Worm (Caenorhabditis elegans) whole organism, L1 larva: Measurements from ENCODE around the gene Y50D7A.8.
A peak's percentile ranks its signal among the peaks of the same experiment; 100 is the strongest.

Experiments used
- C04F5.9 ChIP-seq: sonication (generic microtip); optimal IDR thresholded peaks from 2 replicates; lab custom pipeline; 2016; ENCODE audit warnings: missing genetic modification characterization, missing compliant biosample characterization
- C16A3.4 ChIP-seq: fragments of 150-350 bp; optimal IDR thresholded peaks from 2 replicates; lab custom pipeline; 2014; ENCODE audit warnings: missing biosample characterization, missing genetic modification characterization
- C34B4.2 ChIP-seq: sonication (generic microtip); optimal IDR thresholded peaks from 2 replicates; lab custom pipeline; 2017; ENCODE audit warnings: mild to moderate bottlenecking, missing genetic modification characterization, missing compliant biosample characterization
- F16B12.6 ChIP-seq: fragments of 150-350 bp; optimal IDR thresholded peaks from 2 replicates; lab custom pipeline; 2014; ENCODE audit warnings: missing biosample characterization, missing genetic modification characterization
- aha-1 ChIP-seq: fragments of 150-350 bp; optimal IDR thresholded peaks from 2 replicates; lab custom pipeline; 2014; ENCODE audit warnings: missing biosample characterization, missing genetic modification characterization
- alr-1 ChIP-seq: fragments of 200-800 bp; sonication (Bioruptor generic); optimal IDR thresholded peaks from 2 replicates; lab custom pipeline; 2018; ENCODE audit warnings: borderline replicate concordance, mild to moderate bottlenecking, missing genetic modification characterization, missing compliant biosample characterization
- aly-2 ChIP-seq: fragments of 150-350 bp; optimal IDR thresholded peaks from 2 replicates; lab custom pipeline; 2014; ENCODE audit warnings: missing biosample characterization, missing genetic modification characterization
- ama-1 ChIP-seq: fragments of 150-350 bp; optimal IDR thresholded peaks from 2 replicates; lab custom pipeline; 2014
- blmp-1 ChIP-seq: fragments of 150-350 bp; optimal IDR thresholded peaks from 2 replicates; lab custom pipeline; 2014; ENCODE audit warnings: missing biosample characterization, missing genetic modification characterization
- ceh-63 ChIP-seq: fragments of 200-800 bp; sonication (Bioruptor generic); optimal IDR thresholded peaks from 2 replicates; lab custom pipeline; 2018; ENCODE audit warnings: mild to moderate bottlenecking, missing genetic modification characterization, missing compliant biosample characterization
- ceh-82 ChIP-seq, 3 experiments: fragments of 150-350 bp in 1 of 3; sonication (generic microtip) in 2 of 3; optimal IDR thresholded peaks; 2 replicates each; lab custom pipeline; 2014 to 2017; ENCODE audit warnings: missing biosample characterization in 3 of 3, missing genetic modification characterization in 3 of 3
- ceh-90 ChIP-seq: sonication (generic microtip); optimal IDR thresholded peaks from 2 replicates; lab custom pipeline; 2016; ENCODE audit warnings: missing genetic modification characterization, missing compliant biosample characterization
- dpl-1 ChIP-seq, 3 experiments: fragments of 150-350 bp in 2 of 3; sonication (generic microtip) in 1 of 3; optimal IDR thresholded peaks; 2 replicates each; lab custom pipeline; 2014 to 2017; ENCODE audit warnings: missing biosample characterization in 3 of 3, missing genetic modification characterization in 3 of 3, missing genetic modification reagents in 3 of 3
- efl-1 ChIP-seq, 4 experiments: fragments of 150-350 bp; optimal IDR thresholded peaks in 3 of 4; peaks in 1 of 4; 1 replicate in 1 of 4; 2 replicates in 3 of 4; lab custom pipeline; 2014; ENCODE audit warnings: missing biosample characterization in 2 of 4, missing genetic modification characterization in 2 of 4, missing genetic modification reagents in 2 of 4
- egl-13 ChIP-seq: sonication (generic microtip); optimal IDR thresholded peaks from 2 replicates; lab custom pipeline; 2016; ENCODE audit warnings: missing genotype, missing genetic modification reagents, missing genetic modification characterization, missing compliant biosample characterization
- ets-5 ChIP-seq: fragments of 200-800 bp; sonication (Bioruptor generic); IDR thresholded peaks from 2 replicates; pipeline ENCODE4 v1.3.6; 2022; ENCODE audit warnings: missing genetic modification characterization, missing compliant biosample characterization
- fkh-4 ChIP-seq: sonication (generic microtip); optimal IDR thresholded peaks from 2 replicates; lab custom pipeline; 2016; ENCODE audit warnings: missing compliant biosample characterization, missing genetic modification characterization, borderline replicate concordance
- fkh-8 ChIP-seq: sonication (generic microtip); optimal IDR thresholded peaks from 2 replicates; lab custom pipeline; 2016; ENCODE audit warnings: mild to moderate bottlenecking, missing genetic modification characterization, missing compliant biosample characterization
- hpl-2 ChIP-seq: fragments of 150-350 bp; optimal IDR thresholded peaks from 2 replicates; lab custom pipeline; 2014; ENCODE audit warnings: missing biosample characterization, missing genetic modification reagents, missing genetic modification characterization
- irx-1 ChIP-seq: sonication (generic microtip); optimal IDR thresholded peaks from 2 replicates; lab custom pipeline; 2016; ENCODE audit warnings: missing genetic modification characterization, missing compliant biosample characterization
- isw-1 ChIP-seq: fragments of 200-800 bp; sonication (Bioruptor generic); IDR thresholded peaks from 2 replicates; pipeline ENCODE4 v1.3.6; 2022; ENCODE audit warnings: missing genetic modification characterization, missing compliant biosample characterization
- jun-1 ChIP-seq: fragments of 150-350 bp; optimal IDR thresholded peaks from 2 replicates; lab custom pipeline; 2014; ENCODE audit warnings: missing biosample characterization, missing genetic modification reagents, missing genetic modification characterization
- lin-13 ChIP-seq: fragments of 150-350 bp; optimal IDR thresholded peaks from 2 replicates; lab custom pipeline; 2014; ENCODE audit warnings: missing biosample characterization, missing genetic modification reagents, missing genetic modification characterization
- lin-14 ChIP-seq: fragments of 200-800 bp; sonication (Bioruptor generic); optimal IDR thresholded peaks from 2 replicates; lab custom pipeline; 2018; ENCODE audit warnings: mild to moderate bottlenecking, missing genetic modification characterization, moderate library complexity, missing compliant biosample characterization
- lin-35 ChIP-seq, 2 experiments: fragments of 150-350 bp; optimal IDR thresholded peaks; 2 replicates each; lab custom pipeline; 2014; ENCODE audit warnings: missing biosample characterization in 2 of 2, missing genetic modification characterization in 2 of 2, missing genetic modification reagents in 2 of 2
- lin-39 ChIP-seq: fragments of 150-350 bp; optimal IDR thresholded peaks from 2 replicates; lab custom pipeline; 2014; ENCODE audit warnings: missing biosample characterization, missing genetic modification reagents, missing genetic modification characterization
- lir-3 ChIP-seq: sonication (generic microtip); optimal IDR thresholded peaks from 2 replicates; lab custom pipeline; 2016; ENCODE audit warnings: mild to moderate bottlenecking, missing genetic modification characterization, moderate library complexity, missing compliant biosample characterization; ENCODE audit not compliant: poor library complexity
- lsy-2 ChIP-seq, 2 experiments: fragments of 150-350 bp; optimal IDR thresholded peaks; 2 replicates each; lab custom pipeline; 2014; ENCODE audit warnings: missing biosample characterization in 2 of 2, missing genetic modification characterization in 2 of 2
- mab-9 ChIP-seq: fragments of 200-800 bp; sonication (Bioruptor generic); IDR thresholded peaks from 2 replicates; pipeline ENCODE4 v1.3.6; 2022; ENCODE audit warnings: missing genetic modification reagents, missing genetic modification characterization, missing compliant biosample characterization
- mef-2 ChIP-seq: fragments of 150-350 bp; optimal IDR thresholded peaks from 2 replicates; lab custom pipeline; 2014; ENCODE audit warnings: missing biosample characterization, missing genetic modification characterization
- mep-1 ChIP-seq: fragments of 150-350 bp; optimal IDR thresholded peaks from 2 replicates; lab custom pipeline; 2014; ENCODE audit warnings: missing biosample characterization, missing genetic modification characterization
- nhr-11 ChIP-seq: fragments of 150-350 bp; optimal IDR thresholded peaks from 2 replicates; lab custom pipeline; 2014; ENCODE audit warnings: missing biosample characterization, missing genetic modification characterization
- nhr-20 ChIP-seq: sonication (generic microtip); optimal IDR thresholded peaks from 2 replicates; lab custom pipeline; 2016; ENCODE audit warnings: mild to moderate bottlenecking, missing genetic modification characterization, missing compliant biosample characterization
- nhr-47 ChIP-seq: sonication (generic microtip); optimal IDR thresholded peaks from 2 replicates; lab custom pipeline; 2016; ENCODE audit warnings: mild to moderate bottlenecking, missing genetic modification characterization, moderate library complexity, missing compliant biosample characterization
- nhr-71 ChIP-seq: sonication (generic microtip); optimal IDR thresholded peaks from 2 replicates; lab custom pipeline; 2016; ENCODE audit warnings: mild to moderate bottlenecking, missing genetic modification characterization, moderate library complexity, missing compliant biosample characterization
- nhr-84 ChIP-seq: sonication (generic microtip); optimal IDR thresholded peaks from 2 replicates; lab custom pipeline; 2017; ENCODE audit warnings: missing biosample characterization, missing genetic modification characterization
- nhr-85 ChIP-seq: sonication (generic microtip); peaks from one replicate; lab custom pipeline; 2016; ENCODE audit warnings: missing genetic modification characterization, inconsistent platforms, missing compliant biosample characterization
- nhr-90 ChIP-seq: sonication (generic microtip); optimal IDR thresholded peaks from 2 replicates; lab custom pipeline; 2016; ENCODE audit warnings: mild to moderate bottlenecking, missing genetic modification characterization, missing compliant biosample characterization; ENCODE audit not compliant: poor library complexity
- rnt-1 ChIP-seq: sonication (generic microtip); optimal IDR thresholded peaks from 2 replicates; lab custom pipeline; 2016; ENCODE audit warnings: mild to moderate bottlenecking, missing genetic modification characterization, moderate library complexity, missing compliant biosample characterization
- snu-23 ChIP-seq: sonication (generic microtip); optimal IDR thresholded peaks from 2 replicates; lab custom pipeline; 2016; ENCODE audit warnings: missing genetic modification characterization, missing compliant biosample characterization
- sptf-1 ChIP-seq: fragments of 150-350 bp; optimal IDR thresholded peaks from 2 replicates; lab custom pipeline; 2014; ENCODE audit warnings: missing biosample characterization, missing genetic modification characterization
- unc-130 ChIP-seq: fragments of 150-350 bp; optimal IDR thresholded peaks from 2 replicates; lab custom pipeline; 2017; ENCODE audit warnings: missing biosample characterization, missing genetic modification characterization, inconsistent platforms
- vab-15 ChIP-seq: sonication (generic microtip); optimal IDR thresholded peaks from 2 replicates; lab custom pipeline; 2017; ENCODE audit warnings: missing genotype, mild to moderate bottlenecking, missing genetic modification characterization, missing compliant biosample characterization
- zip-4 ChIP-seq: fragments of 200-800 bp; sonication (Bioruptor generic); optimal IDR thresholded peaks from 2 replicates; lab custom pipeline; 2018; ENCODE audit warnings: mild to moderate bottlenecking, missing genetic modification characterization, moderate library complexity, missing compliant biosample characterization
- ztf-11 ChIP-seq, 2 experiments: sonication (generic microtip); optimal IDR thresholded peaks; 2 replicates each; lab custom pipeline; 2016 to 2017; ENCODE audit warnings: missing genetic modification characterization in 2 of 2, missing biosample characterization in 1 of 2, missing compliant biosample characterization in 1 of 2
- ztf-4 ChIP-seq: fragments of 150-350 bp; optimal IDR thresholded peaks from 2 replicates; lab custom pipeline; 2014; ENCODE audit warnings: missing biosample characterization, missing genetic modification characterization

Gene Y50D7A.8

ce11 chrIII:352992-353391 lies 10.0 kb upstream of the Y50D7A.8 start (continued):
- TF ChIP-seq C04F5.9 (tag; lab: Kevin White, UChicago) (no peak), irx-1 (tag; lab: Kevin White, UChicago) (no peak), sptf-1 (tag; lab: Kevin White, UChicago) (no peak), egl-13 (tag; lab: Kevin White, UChicago) (no peak)

ce11 chrIII:351860-352456 lies 8.9 kb upstream of the Y50D7A.8 start:
- TF ChIP-seq nhr-85 (peak; percentile 93), nhr-71 (tag; lab: Kevin White, UChicago) (peak; percentile 7), zip-4 (no peak), dpl-1 (GFP tag; optimal IDR thresholded peaks at IDR 0.05; lab: Kevin White, UChicago) (peak in 1 of 3 experiments; percentile 18), nhr-11 (tag; lab: Kevin White, UChicago) (no peak), sptf-1 (tag; lab: Kevin White, UChicago) (no peak), nhr-90 (tag; lab: Kevin White, UChicago) (peak; percentile 4), fkh-8 (peak; percentile 64), snu-23 (GFP tag; lab: Kevin White, UChicago) (peak; percentile 8), ceh-82 (tag; optimal IDR thresholded peaks at IDR 0.05; lab: Kevin White, UChicago) (peak in 1 of 3 experiments; percentile 12), nhr-20 (peak; percentile 13), ztf-4 (tag; lab: Kevin White, UChicago) (peak; percentile 21), unc-130 (tag; lab: Kevin White, UChicago) (no peak), blmp-1 (peak; percentile 91), lin-14 (GFP tag; lab: Kevin White, UChicago) (peak; percentile 72), efl-1 (optimal IDR thresholded peaks at IDR 0.05; lab: Kevin White, UChicago) (peak; percentile 31 to 37), efl-1 (GFP tag; optimal IDR thresholded peaks at IDR 0.05 in 1 of 2; lab: Kevin White, UChicago) (peak in 1 of 2 experiments; percentile 94), rnt-1 (tag; lab: Kevin White, UChicago) (no peak), nhr-84 (tag; lab: Kevin White, UChicago) (no peak), mep-1 (tag; lab: Kevin White, UChicago) (peak; percentile 35), C34B4.2 (tag; lab: Kevin White, UChicago) (no peak), ceh-90 (tag; lab: Kevin White, UChicago) (no peak), lsy-2 (tag; optimal IDR thresholded peaks at IDR 0.05; lab: Kevin White, UChicago) (peak in 1 of 2 experiments; percentile 14)

DNA sequence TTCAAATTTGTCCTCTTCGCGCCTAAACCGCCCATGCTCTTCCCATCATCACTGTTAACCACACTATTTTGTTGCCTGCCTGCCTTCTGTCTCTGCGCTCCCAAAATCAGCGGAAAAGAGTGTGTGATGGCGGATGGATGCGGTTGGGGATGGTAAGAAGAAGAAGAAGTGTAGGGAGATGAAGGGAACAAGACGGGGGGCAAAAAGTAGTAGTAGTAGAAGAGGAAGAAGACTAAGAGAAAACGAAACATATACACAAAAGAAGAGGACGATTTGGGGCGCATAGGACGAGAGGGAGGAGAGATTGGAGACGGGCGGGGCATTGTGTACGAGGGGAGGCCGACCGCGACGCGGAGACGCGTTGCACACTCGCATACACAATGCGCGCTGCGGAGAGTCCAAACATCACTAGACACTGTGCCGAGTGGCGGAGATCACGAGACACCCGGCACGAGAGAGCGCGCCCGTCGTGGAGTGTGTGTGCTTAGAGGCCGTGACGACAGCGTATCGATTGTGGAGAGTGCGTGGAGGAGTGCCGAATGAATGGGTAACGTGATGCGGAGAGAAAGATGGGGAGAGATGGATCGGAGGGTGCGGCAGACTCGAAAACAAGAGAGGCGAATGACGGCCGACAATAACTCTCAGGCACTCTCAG lies 6.6 kb upstream of the Y50D7A.8 start:
- TF ChIP-seq mab-9 (GFP tag; lab: Robert Waterston, UW) (peak; percentile 92), ets-5 (GFP tag; lab: Robert Waterston, UW) (no peak), vab-15 (no peak), aly-2 (tag; lab: Kevin White, UChicago) (no peak), alr-1 (tag; lab: Kevin White, UChicago) (no peak), lir-3 (peak; percentile 75), F16B12.6 (tag; lab: Kevin White, UChicago) (peak; percentile 17), nhr-47 (peak; percentile 97), ama-1 (peak; percentile 92), ceh-82 (tag; optimal IDR thresholded peaks at IDR 0.05; lab: Kevin White, UChicago) (peak; percentile 67 to 85 (median 79)), lin-35 (GFP tag; optimal IDR thresholded peaks at IDR 0.05; lab: Kevin White, UChicago) (peak; percentile 76 to 91), rnt-1 (tag; lab: Kevin White, UChicago) (peak; percentile 70), snu-23 (GFP tag; lab: Kevin White, UChicago) (peak; percentile 99), ztf-11 (tag; optimal IDR thresholded peaks at IDR 0.05; lab: Kevin White, UChicago) (peak in 1 of 2 experiments; percentile 86), fkh-4 (tag; lab: Kevin White, UChicago) (peak; percentile 50), lin-39 (tag; lab: Kevin White, UChicago) (no peak), hpl-2 (GFP tag; lab: Kevin White, UChicago) (peak; percentile 18), mef-2 (tag; lab: Kevin White, UChicago) (peak; percentile 86), unc-130 (tag; lab: Kevin White, UChicago) (peak; percentile 84), aha-1 (tag; lab: Kevin White, UChicago) (peak; percentile 69), C16A3.4 (tag; lab: Kevin White, UChicago) (peak; percentile 47), jun-1 (tag; lab: Kevin White, UChicago) (peak; percentile 72), fkh-8 (peak; percentile 99), ceh-63 (no peak), nhr-20 (peak; percentile 98), isw-1 (GFP tag; lab: Robert Waterston, UW) (peak; percentile 84), lin-13 (peak; percentile 71), sptf-1 (tag; lab: Kevin White, UChicago) (no peak)
